Fruit fly (Drosophila melanogaster) whole organism, embryonic: Measurements from ENCODE around the gene Ptp10D.

Source experiments
- Abd-B ChIP-seq: fragments of 200-800 bp; sonication (Bioruptor generic); optimal IDR thresholded peaks from 2 replicates; lab custom pipeline; 2018; ENCODE audit warnings: missing biosample characterization, mild to moderate bottlenecking, missing genetic modification characterization, moderate library complexity
- Bdp1 ChIP-seq: fragments of 200-800 bp; sonication (Bioruptor generic); optimal IDR thresholded peaks from 3 replicates; lab custom pipeline; 2016; ENCODE audit warnings: missing biosample characterization, missing genetic modification characterization
- CG10979 ChIP-seq: fragments of 200-800 bp; sonication (Bioruptor generic); optimal IDR thresholded peaks from 2 replicates; lab custom pipeline; 2018; ENCODE audit warnings: missing biosample characterization, mild to moderate bottlenecking, missing genetic modification characterization, moderate library complexity
- CG14710 ChIP-seq: fragments of 200-800 bp; sonication (Bioruptor generic); optimal IDR thresholded peaks from 3 replicates; lab custom pipeline; 2019; ENCODE audit warnings: missing biosample characterization, mild to moderate bottlenecking, missing genetic modification characterization, moderate library complexity
- CG15269 ChIP-seq: fragments of 200-800 bp; sonication (Bioruptor generic); optimal IDR thresholded peaks from 2 replicates; lab custom pipeline; 2018; ENCODE audit warnings: missing biosample characterization, mild to moderate bottlenecking, missing genetic modification characterization, moderate library complexity
- CG15601 ChIP-seq: fragments of 200-800 bp; sonication (Bioruptor generic); optimal IDR thresholded peaks from 3 replicates; lab custom pipeline; 2019; ENCODE audit warnings: missing biosample characterization, mild to moderate bottlenecking, missing genetic modification characterization, moderate library complexity
- CG16863 ChIP-seq: fragments of 200-800 bp; sonication (Bioruptor generic); optimal IDR thresholded peaks from 3 replicates; lab custom pipeline; 2016; ENCODE audit warnings: missing biosample characterization, missing genetic modification characterization
- CG17186 ChIP-seq: fragments of 200-800 bp; sonication (Bioruptor generic); optimal IDR thresholded peaks from 3 replicates; lab custom pipeline; 2017; ENCODE audit warnings: missing biosample characterization, missing genetic modification reagents, missing genetic modification characterization
- CG17328 ChIP-seq: fragments of 200-800 bp; sonication (Bioruptor generic); IDR thresholded peaks from 2 replicates; pipeline ENCODE4 v1.3.6; 2022; ENCODE audit warnings: missing biosample characterization, missing genetic modification characterization
- CG17359 ChIP-seq: fragments of 200-800 bp; sonication (Bioruptor generic); optimal IDR thresholded peaks from 3 replicates; lab custom pipeline; 2018; ENCODE audit warnings: missing biosample characterization, mild to moderate bottlenecking, missing genetic modification characterization, moderate library complexity
- CG17385 ChIP-seq: fragments of 200-800 bp; sonication (Bioruptor generic); optimal IDR thresholded peaks from 3 replicates; lab custom pipeline; 2018; ENCODE audit warnings: missing biosample characterization, mild to moderate bottlenecking, missing genetic modification characterization
- CG17802 ChIP-seq: fragments of 200-800 bp; sonication (Bioruptor generic); optimal IDR thresholded peaks from 2 replicates; lab custom pipeline; 2018; ENCODE audit warnings: missing biosample characterization, mild to moderate bottlenecking, missing genetic modification characterization, moderate library complexity
- CG2202 ChIP-seq: fragments of 200-800 bp; sonication (Bioruptor generic); optimal IDR thresholded peaks from 2 replicates; lab custom pipeline; 2018; ENCODE audit warnings: missing biosample characterization, mild to moderate bottlenecking, missing genetic modification characterization
- CG2678 ChIP-seq: fragments of 200-800 bp; sonication (Bioruptor generic); optimal IDR thresholded peaks from 3 replicates; lab custom pipeline; 2019; ENCODE audit warnings: missing biosample characterization, mild to moderate bottlenecking, missing genetic modification characterization, moderate library complexity
- CG2712 ChIP-seq: fragments of 200-800 bp; optimal IDR thresholded peaks from 3 replicates; lab custom pipeline; 2019; ENCODE audit warnings: missing biosample characterization, mild to moderate bottlenecking, missing genetic modification characterization, moderate library complexity
- CG30403 ChIP-seq: fragments of 200-800 bp; sonication (Bioruptor generic); optimal IDR thresholded peaks from 3 replicates; lab custom pipeline; 2016; ENCODE audit warnings: missing biosample characterization, missing genetic modification characterization
- CG32532 ChIP-seq: fragments of 200-800 bp; sonication (Bioruptor generic); IDR thresholded peaks from 2 replicates; pipeline ENCODE4 v1.3.6; 2022; ENCODE audit warnings: missing biosample characterization, missing genetic modification characterization
- CG32767 ChIP-seq: fragments of 200-800 bp; sonication (Bioruptor generic); IDR thresholded peaks from 2 replicates; pipeline ENCODE4 v1.3.6; 2022; ENCODE audit warnings: missing biosample characterization, missing genetic modification characterization
- CG33557 ChIP-seq: fragments of 200-800 bp; sonication (Bioruptor generic); optimal IDR thresholded peaks from 2 replicates; lab custom pipeline; 2019; ENCODE audit warnings: missing biosample characterization, mild to moderate bottlenecking, missing genetic modification characterization, moderate library complexity
- CG4404 ChIP-seq: fragments of 200-800 bp; sonication (Bioruptor generic); IDR thresholded peaks from 2 replicates; pipeline ENCODE4 v1.3.6; 2022; ENCODE audit warnings: missing biosample characterization, missing genetic modification characterization
- CG9817 ChIP-seq: fragments of 200-800 bp; sonication (Bioruptor generic); optimal IDR thresholded peaks from 2 replicates; lab custom pipeline; 2018; ENCODE audit warnings: missing biosample characterization, mild to moderate bottlenecking, missing genetic modification characterization, moderate library complexity
- D19A ChIP-seq: fragments of 200-800 bp; optimal IDR thresholded peaks from 3 replicates; lab custom pipeline; 2019; ENCODE audit warnings: missing biosample characterization, mild to moderate bottlenecking, missing genetic modification characterization, moderate library complexity
- Drgx ChIP-seq: fragments of 200-800 bp; sonication (Bioruptor generic); IDR thresholded peaks from 2 replicates; pipeline ENCODE4 v1.3.6; 2022; ENCODE audit warnings: missing biosample characterization, missing genetic modification characterization
- HHEX ChIP-seq: fragments of 200-800 bp; sonication (Bioruptor generic); optimal IDR thresholded peaks from 3 replicates; lab custom pipeline; 2017; ENCODE audit warnings: missing biosample characterization, mild to moderate bottlenecking, missing genetic modification characterization, missing genetic modification reagents
- HLH54F ChIP-seq: fragments of 200-800 bp; sonication (Bioruptor generic); optimal IDR thresholded peaks from 3 replicates; lab custom pipeline; 2016; ENCODE audit warnings: missing biosample characterization, missing genetic modification characterization
- Hand ChIP-seq: fragments of 200-800 bp; sonication (Bioruptor generic); optimal IDR thresholded peaks from 2 replicates; lab custom pipeline; 2017; ENCODE audit warnings: mild to moderate bottlenecking, missing biosample characterization, missing genetic modification reagents, missing genetic modification characterization
- NC2β ChIP-seq: fragments of 200-800 bp; sonication (Bioruptor generic); optimal IDR thresholded peaks from 2 replicates; lab custom pipeline; 2016; ENCODE audit warnings: missing biosample characterization, missing genetic modification characterization
- Sox102F ChIP-seq: fragments of 200-800 bp; sonication (Bioruptor generic); optimal IDR thresholded peaks from 2 replicates; lab custom pipeline; 2018; ENCODE audit warnings: missing biosample characterization, mild to moderate bottlenecking, missing genetic modification characterization, moderate library complexity
- Ssrp ChIP-seq: fragments of 200-800 bp; sonication (Bioruptor generic); optimal IDR thresholded peaks from 2 replicates; lab custom pipeline; 2018; ENCODE audit warnings: missing biosample characterization, mild to moderate bottlenecking, missing genetic modification characterization, moderate library complexity
- Xrp1 ChIP-seq: fragments of 200-800 bp; sonication (Bioruptor generic); IDR thresholded peaks from 2 replicates; pipeline ENCODE4 v1.3.6; 2022; ENCODE audit warnings: missing biosample characterization, missing genetic modification characterization
- YL-1 ChIP-seq: fragments of 200-800 bp; sonication (Bioruptor generic); optimal IDR thresholded peaks from 3 replicates; lab custom pipeline; 2017; ENCODE audit warnings: missing biosample characterization, mild to moderate bottlenecking, missing genetic modification characterization
- abd-A ChIP-seq: fragments of 200-800 bp; sonication (Bioruptor generic); optimal IDR thresholded peaks from 3 replicates; lab custom pipeline; 2019; ENCODE audit warnings: missing biosample characterization, mild to moderate bottlenecking, missing genetic modification characterization, moderate library complexity
- chif ChIP-seq, 2 experiments: fragments of 200-800 bp; sonication (Bioruptor generic); optimal IDR thresholded peaks; 3 replicates each; lab custom pipeline; 2016; ENCODE audit warnings: missing biosample characterization in 2 of 2, missing genetic modification characterization in 2 of 2
- chinmo ChIP-seq: fragments of 200-800 bp; sonication (Bioruptor generic); IDR thresholded peaks from 4 replicates; pipeline ENCODE4 v1.3.6; 2022; ENCODE audit warnings: missing biosample characterization, missing genetic modification characterization; ENCODE audit not compliant: partially characterized antibody
- dmrt11E ChIP-seq: fragments of 200-800 bp; sonication (Bioruptor generic); optimal IDR thresholded peaks from 3 replicates; lab custom pipeline; 2018; ENCODE audit warnings: missing biosample characterization, mild to moderate bottlenecking, missing genetic modification characterization, moderate library complexity
- ems ChIP-seq: fragments of 200-800 bp; sonication (Bioruptor generic); optimal IDR thresholded peaks from 3 replicates; lab custom pipeline; 2016; ENCODE audit warnings: missing biosample characterization, missing genetic modification characterization
- jumu ChIP-seq: fragments of 200-800 bp; sonication (Bioruptor generic); optimal IDR thresholded peaks from 3 replicates; lab custom pipeline; 2016; ENCODE audit warnings: missing biosample characterization, missing genetic modification characterization
- luna ChIP-seq: fragments of 200-800 bp; sonication (Bioruptor generic); optimal IDR thresholded peaks from 2 replicates; lab custom pipeline; 2016; ENCODE audit warnings: missing biosample characterization, missing genetic modification characterization
- odd ChIP-seq: fragments of 200-800 bp; sonication (Bioruptor generic); optimal IDR thresholded peaks from 2 replicates; lab custom pipeline; 2017; ENCODE audit warnings: missing biosample characterization, mild to moderate bottlenecking, missing genetic modification characterization
- otp ChIP-seq: fragments of 200-800 bp; sonication (Bioruptor generic); IDR thresholded peaks from 3 replicates; pipeline ENCODE4, ENCODE4 v1.3.6; 2022; ENCODE audit warnings: missing biosample characterization, missing genetic modification characterization
- pan ChIP-seq, 4 experiments: fragments of >200 bp in 3 of 4; fragments of 200-800 bp in 1 of 4; sonication (Bioruptor generic) in 1 of 4; optimal IDR thresholded peaks in 3 of 4; IDR thresholded peaks in 1 of 4; 2 replicates each; pipeline versions ENCODE4 v1.3.6 to Lab custom; 2017 to 2022; ENCODE audit warnings: missing biosample characterization in 2 of 4, missing genetic modification characterization in 2 of 4, mixed read lengths in 1 of 4
- prd ChIP-seq, 3 experiments: fragments of >200 bp in 2 of 3; fragments of 200-800 bp in 1 of 3; sonication (Bioruptor generic) in 1 of 3; optimal IDR thresholded peaks in 2 of 3; IDR thresholded peaks in 1 of 3; 2 replicates in 2 of 3; 3 replicates in 1 of 3; pipeline versions ENCODE4 v1.3.6 to Lab custom; 2017 to 2022; ENCODE audit warnings: missing biosample characterization in 1 of 3, missing genetic modification characterization in 1 of 3
- rib ChIP-seq: fragments of 200-800 bp; sonication (Bioruptor generic); IDR thresholded peaks from 2 replicates; pipeline ENCODE4 v1.3.6; 2022; ENCODE audit warnings: missing biosample characterization, missing genetic modification characterization
- scrt ChIP-seq: fragments of 200-800 bp; sonication (Bioruptor generic); optimal IDR thresholded peaks from 2 replicates; lab custom pipeline; 2018; ENCODE audit warnings: missing biosample characterization, mild to moderate bottlenecking, missing genetic modification characterization, moderate library complexity
- slbo ChIP-seq: fragments of 200-800 bp; sonication (Bioruptor generic); IDR thresholded peaks from 2 replicates; pipeline ENCODE4 v1.3.6; 2022; ENCODE audit warnings: missing biosample characterization, missing genetic modification characterization
- twi ChIP-seq: fragments of 200-800 bp; optimal IDR thresholded peaks from 2 replicates; lab custom pipeline; 2019; ENCODE audit warnings: missing biosample characterization, mild to moderate bottlenecking, missing genetic modification characterization, moderate library complexity
- wor ChIP-seq: fragments of 200-800 bp; sonication (Bioruptor generic); IDR thresholded peaks from 2 replicates; pipeline ENCODE4 v1.3.6; 2022; ENCODE audit warnings: missing biosample characterization, missing genetic modification characterization
- z ChIP-seq: fragments of 200-800 bp; sonication (Bioruptor generic); IDR thresholded peaks from 3 replicates; pipeline ENCODE4 v1.3.6; 2022; ENCODE audit warnings: missing biosample characterization, missing genetic modification characterization

Gene Ptp10D

dm6 chrX:11658181-11658842 lies 36.5 kb downstream of the Ptp10D start (continued):
- TF ChIP-seq HLH54F (GFP tag; lab: Kevin White, UChicago) (no peak), CG4404 (no peak), CG17186 (no peak), CG32767 (GFP tag; lab: Robert Waterston, UW) (no peak), prd (optimal IDR thresholded peaks at IDR 0.05; lab: Kevin White, UChicago) (no peak), prd (GFP tag; IDR thresholded peaks at IDR 0.05; lab: Robert Waterston, UW) (peak; percentile 22; the same call in 1 of the 3 replicates), z (GFP tag; lab: Robert Waterston, UW) (no peak), scrt (GFP tag; lab: Kevin White, UChicago) (no peak), Sox102F (GFP tag; lab: Kevin White, UChicago) (peak; percentile 68), Hand (GFP tag; lab: Kevin White, UChicago) (no peak), CG17359 (tag; lab: Kevin White, UChicago) (peak; percentile 47), CG15601 (tag; lab: Kevin White, UChicago) (peak; percentile 35), CG30403 (GFP tag; lab: Kevin White, UChicago) (no peak), CG2712 (tag; lab: Kevin White, UChicago) (peak; percentile 46), otp (GFP tag; lab: Robert Waterston, UW) (no peak), abd-A (no peak), CG17802 (no peak), odd (GFP tag; lab: Kevin White, UChicago) (no peak), Abd-B (GFP tag; lab: Kevin White, UChicago) (no peak), CG17385 (GFP tag; lab: Kevin White, UChicago) (peak; percentile 6), Xrp1 (GFP tag; lab: Robert Waterston, UW) (0 out of 2 replicates have a peak, but pooled peaks have one; percentile 34), dmrt11E (tag; lab: Kevin White, UChicago) (peak; percentile 34), CG2202 (tag; lab: Kevin White, UChicago) (no peak), Drgx (GFP tag; lab: Robert Waterston, UW) (peak; percentile 32; the same call in 1 of the 2 replicates), CG32532 (no peak), jumu (GFP tag; lab: Kevin White, UChicago) (no peak), CG17328 (GFP tag; lab: Robert Waterston, UW) (no peak), twi (tag; lab: Kevin White, UChicago) (no peak), D19A (tag; lab: Kevin White, UChicago) (peak; percentile 25), NC2β (no peak), CG33557 (GFP tag; lab: Kevin White, UChicago) (no peak), chinmo (GFP tag; lab: Robert Waterston, UW) (no peak), slbo (GFP tag; lab: Robert Waterston, UW) (no peak), YL-1 (GFP tag; lab: Kevin White, UChicago) (no peak), Bdp1 (GFP tag; lab: Kevin White, UChicago) (no peak), CG16863 (GFP tag; lab: Kevin White, UChicago) (no peak), CG15269 (tag; lab: Kevin White, UChicago) (peak; percentile 2), Ssrp (peak; percentile 43), CG14710 (peak; percentile 8), CG10979 (tag; lab: Kevin White, UChicago) (peak; percentile 58), pan (optimal IDR thresholded peaks at IDR 0.05; lab: Kevin White, UChicago) (no peak), pan (GFP tag; optimal IDR thresholded peaks at IDR 0.05 in 1 of 2, IDR thresholded peaks at IDR 0.05 in 1 of 2) (no peak), wor (GFP tag; lab: Robert Waterston, UW) (0 out of 2 replicates have a peak, but pooled peaks have one; percentile 15), ems (GFP tag; lab: Kevin White, UChicago) (no peak), chif (GFP tag; optimal IDR thresholded peaks at IDR 0.05; lab: Kevin White, UChicago) (no peak), CG9817 (no peak), luna (GFP tag; lab: Kevin White, UChicago) (no peak), CG2678 (tag; lab: Kevin White, UChicago) (peak; percentile 55), HHEX (GFP tag; lab: Kevin White, UChicago) (peak; percentile 13), rib (GFP tag; lab: Robert Waterston, UW) (no peak)
